Worm (Caenorhabditis elegans): ENCODE measurements around the gene bus-18.

Gene bus-18

ce11 chrV:11819451-11819850 lies 45.9 kb downstream of the bus-18 start:
- TF ChIP-seq hnd-1 (tag; optimal IDR thresholded peaks at IDR 0.05) (no peak), scrt-1 (GFP tag; IDR thresholded peaks at IDR 0.05) (no peak), tbx-11 (GFP tag; IDR thresholded peaks at IDR 0.05) (no peak), sea-1 (GFP tag; conservative IDR thresholded peaks at IDR 0.05) (no peak), aly-1 (tag; optimal IDR thresholded peaks at IDR 0.05) (no peak), ceh-36 (tag; optimal IDR thresholded peaks at IDR 0.05) (no peak), tra-4 (tag; optimal IDR thresholded peaks at IDR 0.05) (no peak), pes-1 (GFP tag; IDR thresholded peaks at IDR 0.05) (no peak), hmg-4 (GFP tag; optimal IDR thresholded peaks at IDR 0.05) (no peak)

ce11 chrV:11820551-11820950 lies 47.0 kb downstream of the bus-18 start:
- TF ChIP-seq F13C5.2 (tag; optimal IDR thresholded peaks at IDR 0.05) (no peak), ceh-36 (tag; optimal IDR thresholded peaks at IDR 0.05) (no peak), hmbx-1 (tag; optimal IDR thresholded peaks at IDR 0.05) (no peak)

- TF ChIP-seq tbx-11 (GFP tag; IDR thresholded peaks at IDR 0.05) (no peak), tra-4 (tag; optimal IDR thresholded peaks at IDR 0.05) (no peak), flt-1 (GFP tag; IDR thresholded peaks at IDR 0.05) (no peak), pes-1 (GFP tag; IDR thresholded peaks at IDR 0.05) (no peak), scrt-1 (GFP tag; IDR thresholded peaks at IDR 0.05) (no peak), ceh-13 (GFP tag; optimal IDR thresholded peaks at IDR 0.05) (no peak), hmbx-1 (tag; optimal IDR thresholded peaks at IDR 0.05) (no peak), B0310.2 (tag; optimal IDR thresholded peaks at IDR 0.05) (no peak), ceh-36 (tag; optimal IDR thresholded peaks at IDR 0.05) (no peak), ets-7 (tag; optimal IDR thresholded peaks at IDR 0.05) (no peak)
Observed at ce11 chrV:11822461-11822939, 49.0 kb downstream of the bus-18 start, which contains the start of gene pyc-1. Gene pyc-1 (minus strand): TSS chrV:11822529.

- TF ChIP-seq hmbx-1 (tag; optimal IDR thresholded peaks at IDR 0.05), result no peak
- no peak for TF ChIP-seq sea-1 (GFP tag; conservative IDR thresholded peaks at IDR 0.05)
- TF ChIP-seq hmg-4 (GFP tag; optimal IDR thresholded peaks at IDR 0.05), result no peak
- TF ChIP-seq ceh-13 (GFP tag; optimal IDR thresholded peaks at IDR 0.05), result no peak
- no peak for TF ChIP-seq aly-1 (tag; optimal IDR thresholded peaks at IDR 0.05)
- TF ChIP-seq pes-1 (GFP tag; IDR thresholded peaks at IDR 0.05), result no peak
- no peak for TF ChIP-seq B0310.2 (tag; optimal IDR thresholded peaks at IDR 0.05)
- no peak for TF ChIP-seq ama-1 (optimal IDR thresholded peaks at IDR 0.05)
- TF ChIP-seq tbx-37 (GFP tag; conservative IDR thresholded peaks at IDR 0.05), result no peak
- TF ChIP-seq tra-4 (tag; optimal IDR thresholded peaks at IDR 0.05), result no peak
- TF ChIP-seq ets-7 (tag; optimal IDR thresholded peaks at IDR 0.05), result no peak
- no peak for TF ChIP-seq hnd-1 (tag; optimal IDR thresholded peaks at IDR 0.05)
Observed at ce11 chrV:11823978-11824377, 50.5 kb downstream of the bus-18 start.

- TF ChIP-seq tra-4 (tag; optimal IDR thresholded peaks at IDR 0.05), result no peak
- TF ChIP-seq hmbx-1 (tag; optimal IDR thresholded peaks at IDR 0.05), result no peak
- no peak for TF ChIP-seq ceh-36 (tag; optimal IDR thresholded peaks at IDR 0.05)
- no peak for TF ChIP-seq tbx-37 (GFP tag; conservative IDR thresholded peaks at IDR 0.05)
- TF ChIP-seq tbx-11 (GFP tag; IDR thresholded peaks at IDR 0.05), result no peak
- TF ChIP-seq scrt-1 (GFP tag; IDR thresholded peaks at IDR 0.05), result no peak
- TF ChIP-seq hnd-1 (tag; optimal IDR thresholded peaks at IDR 0.05), result no peak
- TF ChIP-seq ama-1 (optimal IDR thresholded peaks at IDR 0.05), result no peak
- no peak for TF ChIP-seq sea-1 (GFP tag; conservative IDR thresholded peaks at IDR 0.05)
- TF ChIP-seq F13C5.2 (tag; optimal IDR thresholded peaks at IDR 0.05), result no peak
- TF ChIP-seq hmg-4 (GFP tag; optimal IDR thresholded peaks at IDR 0.05), result no peak
- TF ChIP-seq flt-1 (GFP tag; IDR thresholded peaks at IDR 0.05), result no peak
- no peak for TF ChIP-seq aly-1 (tag; optimal IDR thresholded peaks at IDR 0.05)
- no peak for TF ChIP-seq ets-7 (tag; optimal IDR thresholded peaks at IDR 0.05)
Observed at ce11 chrV:11825662-11826061, 52.1 kb downstream of the bus-18 start, which contains the start of gene D2023.4. Gene D2023.4 (minus strand): TSS chrV:11825762.
